Worm (Caenorhabditis elegans) whole organism, early embryonic: ENCODE measurements around the gene gpa-8.

Source experiments
- B0310.2 ChIP-seq: sonication (generic microtip); optimal IDR thresholded peaks from 2 replicates; lab custom pipeline; 2016; ENCODE audit warnings: mild to moderate bottlenecking, missing genetic modification characterization, missing compliant biosample characterization
- F13C5.2 ChIP-seq: sonication (generic microtip); optimal IDR thresholded peaks from 2 replicates; lab custom pipeline; 2017; ENCODE audit warnings: mild to moderate bottlenecking, missing genetic modification characterization, inconsistent platforms, missing compliant biosample characterization
- aly-1 ChIP-seq: sonication (generic microtip); optimal IDR thresholded peaks from 2 replicates; lab custom pipeline; 2016; ENCODE audit warnings: missing genetic modification characterization, missing compliant biosample characterization
- ama-1 ChIP-seq: fragments of 150-350 bp; optimal IDR thresholded peaks from 2 replicates; lab custom pipeline; 2014
- ceh-13 ChIP-seq: fragments of 200-800 bp; sonication (Bioruptor generic); optimal IDR thresholded peaks from 2 replicates; lab custom pipeline; 2018; ENCODE audit warnings: mild to moderate bottlenecking, missing genetic modification characterization, missing compliant biosample characterization
- ceh-36 ChIP-seq: sonication (generic microtip); optimal IDR thresholded peaks from 2 replicates; lab custom pipeline; 2016; ENCODE audit warnings: missing genetic modification characterization, inconsistent platforms, missing compliant biosample characterization
- ets-7 ChIP-seq: sonication (generic microtip); optimal IDR thresholded peaks from 2 replicates; lab custom pipeline; 2016; ENCODE audit warnings: missing genotype, missing genetic modification characterization, missing compliant biosample characterization
- flt-1 ChIP-seq: fragments of 200-800 bp; sonication (Bioruptor generic); IDR thresholded peaks from 2 replicates; pipeline ENCODE4 v1.3.6; 2022; ENCODE audit warnings: missing genetic modification characterization, missing compliant biosample characterization
- hmbx-1 ChIP-seq: sonication (generic microtip); optimal IDR thresholded peaks from 2 replicates; lab custom pipeline; 2016; ENCODE audit warnings: mild to moderate bottlenecking, missing genetic modification characterization, missing compliant biosample characterization
- hmg-4 ChIP-seq: fragments of 200-800 bp; sonication (Bioruptor generic); optimal IDR thresholded peaks from 2 replicates; lab custom pipeline; 2018; ENCODE audit warnings: mild to moderate bottlenecking, missing genetic modification characterization, missing compliant biosample characterization
- hnd-1 ChIP-seq: sonication (generic microtip); optimal IDR thresholded peaks from 2 replicates; lab custom pipeline; 2016; ENCODE audit warnings: missing genetic modification characterization, missing compliant biosample characterization
- pes-1 ChIP-seq: fragments of 200-800 bp; sonication (Bioruptor generic); IDR thresholded peaks from 2 replicates; pipeline ENCODE4 v1.3.6; 2022; ENCODE audit warnings: missing genetic modification reagents, missing genetic modification characterization, missing compliant biosample characterization
- scrt-1 ChIP-seq: fragments of 200-800 bp; sonication (Bioruptor generic); IDR thresholded peaks from 2 replicates; pipeline ENCODE4 v1.3.6; 2022; ENCODE audit warnings: missing genetic modification characterization, missing compliant biosample characterization
- sea-1 ChIP-seq: fragments of 200-800 bp; sonication (Bioruptor generic); conservative IDR thresholded peaks from 2 replicates; pipeline ENCODE4 v1.3.6; 2022; ENCODE audit warnings: missing genetic modification characterization, missing compliant biosample characterization
- tbx-11 ChIP-seq: fragments of 200-800 bp; sonication (Bioruptor generic); IDR thresholded peaks from 2 replicates; pipeline ENCODE4 v1.3.6; 2022; ENCODE audit warnings: missing genetic modification characterization, missing compliant biosample characterization
- tbx-37 ChIP-seq: fragments of 200-800 bp; sonication (Bioruptor generic); conservative IDR thresholded peaks from 2 replicates; pipeline ENCODE4 v1.3.6; 2022; ENCODE audit warnings: missing genetic modification reagents, missing genetic modification characterization, missing compliant biosample characterization
- tra-4 ChIP-seq: sonication (generic microtip); optimal IDR thresholded peaks from 2 replicates; lab custom pipeline; 2017; ENCODE audit warnings: missing genetic modification characterization, missing compliant biosample characterization

Gene gpa-8

ce11 chrV:12609526-12609925, 30.8 kb downstream of the gpa-8 start, which contains the start of gene ZC116.1:
Gene ZC116.1 (plus strand): TSS chrV:12609826.
- TF ChIP-seq hnd-1 (no peak), ceh-36 (tag; lab: Kevin White, UChicago) (no peak), scrt-1 (GFP tag; lab: Robert Waterston, UW) (no peak), tra-4 (no peak), ets-7 (no peak), tbx-37 (GFP tag; lab: Robert Waterston, UW) (no peak), sea-1 (no peak), flt-1 (GFP tag; lab: Robert Waterston, UW) (no peak), tbx-11 (GFP tag; lab: Robert Waterston, UW) (no peak), pes-1 (no peak), ama-1 (lab: Kevin White, UChicago) (no peak), hmg-4 (GFP tag; lab: Kevin White, UChicago) (no peak), B0310.2 (tag; lab: Kevin White, UChicago) (no peak), ceh-13 (GFP tag; lab: Kevin White, UChicago) (no peak)

- TF ChIP-seq ceh-36 (tag; lab: Kevin White, UChicago) (no peak), tbx-11 (GFP tag; lab: Robert Waterston, UW) (no peak), tbx-37 (GFP tag; lab: Robert Waterston, UW) (no peak), scrt-1 (GFP tag; lab: Robert Waterston, UW) (no peak), sea-1 (no peak), aly-1 (tag; lab: Kevin White, UChicago) (no peak), ceh-13 (GFP tag; lab: Kevin White, UChicago) (no peak), tra-4 (no peak), pes-1 (no peak), hmbx-1 (tag; lab: Kevin White, UChicago) (no peak), ets-7 (no peak), hmg-4 (GFP tag; lab: Kevin White, UChicago) (no peak), F13C5.2 (tag; lab: Kevin White, UChicago) (no peak), hnd-1 (no peak), flt-1 (GFP tag; lab: Robert Waterston, UW) (no peak), ama-1 (lab: Kevin White, UChicago) (no peak), B0310.2 (tag; lab: Kevin White, UChicago) (no peak)
Observed at ce11 chrV:12608857-12609256, 31.4 kb downstream of the gpa-8 start, which contains the start of gene ZC116.5. Gene ZC116.5 (minus strand): TSS chrV:12608957.

ce11 chrV:12607113-12607512, 33.2 kb downstream of the gpa-8 start, which contains the start of gene erg-28:
Gene erg-28 (plus strand): TSS chrV:12607413.
- TF ChIP-seq ceh-36 (tag; lab: Kevin White, UChicago) (no peak), tbx-37 (GFP tag; lab: Robert Waterston, UW) (no peak), F13C5.2 (tag; lab: Kevin White, UChicago) (no peak), pes-1 (no peak), ceh-13 (GFP tag; lab: Kevin White, UChicago) (no peak), scrt-1 (GFP tag; lab: Robert Waterston, UW) (no peak), flt-1 (GFP tag; lab: Robert Waterston, UW) (no peak), hnd-1 (no peak), tbx-11 (GFP tag; lab: Robert Waterston, UW) (no peak), hmg-4 (GFP tag; lab: Kevin White, UChicago) (no peak), ets-7 (no peak), aly-1 (tag; lab: Kevin White, UChicago) (no peak), B0310.2 (tag; lab: Kevin White, UChicago) (no peak), tra-4 (no peak), ama-1 (lab: Kevin White, UChicago) (no peak), hmbx-1 (tag; lab: Kevin White, UChicago) (no peak), sea-1 (no peak)

ce11 chrV:12601835-12602234, 38.4 kb downstream of the gpa-8 start:
- TF ChIP-seq aly-1 (tag; lab: Kevin White, UChicago) (no peak), sea-1 (no peak)

- TF ChIP-seq flt-1 (GFP tag; lab: Robert Waterston, UW) (no peak), scrt-1 (GFP tag; lab: Robert Waterston, UW) (no peak), hmbx-1 (tag; lab: Kevin White, UChicago) (no peak), tbx-11 (GFP tag; lab: Robert Waterston, UW) (no peak), F13C5.2 (tag; lab: Kevin White, UChicago) (no peak), sea-1 (no peak), hmg-4 (GFP tag; lab: Kevin White, UChicago) (no peak), tbx-37 (GFP tag; lab: Robert Waterston, UW) (no peak), ceh-13 (GFP tag; lab: Kevin White, UChicago) (no peak), pes-1 (no peak), B0310.2 (tag; lab: Kevin White, UChicago) (no peak), tra-4 (no peak), ama-1 (lab: Kevin White, UChicago) (no peak), ceh-36 (tag; lab: Kevin White, UChicago) (no peak), hnd-1 (no peak), ets-7 (no peak)
Observed at ce11 chrV:12599510-12600242, 40.6 kb downstream of the gpa-8 start, which contains the start of gene C14C10.5. Gene C14C10.5 (plus strand): TSS chrV:12600192.

ce11 chrV:12599110-12599509, 41.2 kb downstream of the gpa-8 start, which contains the start of the genes C14C10.10 and ril-2:
Gene C14C10.10 (minus strand): TSS chrV:12599128.
Gene ril-2 (minus strand): TSS chrV:12599157.
- TF ChIP-seq scrt-1 (GFP tag; lab: Robert Waterston, UW): no peak
- TF ChIP-seq ceh-13 (GFP tag; lab: Kevin White, UChicago): no peak
- no peak for TF ChIP-seq ama-1 (lab: Kevin White, UChicago)
- no peak for TF ChIP-seq sea-1
- no peak for TF ChIP-seq tbx-37 (GFP tag; lab: Robert Waterston, UW)
- TF ChIP-seq hmg-4 (GFP tag; lab: Kevin White, UChicago): no peak
- no peak for TF ChIP-seq aly-1 (tag; lab: Kevin White, UChicago)
- no peak for TF ChIP-seq flt-1 (GFP tag; lab: Robert Waterston, UW)
- TF ChIP-seq ets-7: no peak

- TF ChIP-seq ets-7 (peak; percentile 19), aly-1 (tag; lab: Kevin White, UChicago) (peak; percentile 80), tbx-11 (GFP tag; lab: Robert Waterston, UW) (no peak), F13C5.2 (tag; lab: Kevin White, UChicago) (peak; percentile 85), sea-1 (peak; percentile 77), ama-1 (lab: Kevin White, UChicago) (no peak), ceh-13 (GFP tag; lab: Kevin White, UChicago) (peak; percentile 62), hnd-1 (peak; percentile 30), scrt-1 (GFP tag; lab: Robert Waterston, UW) (peak; percentile 71), flt-1 (GFP tag; lab: Robert Waterston, UW) (peak; percentile 76), pes-1 (no peak; the same call in 1 of the 2 replicates), hmbx-1 (tag; lab: Kevin White, UChicago) (peak; percentile 43), ceh-36 (tag; lab: Kevin White, UChicago) (peak; percentile 45), hmg-4 (GFP tag; lab: Kevin White, UChicago) (peak; percentile 90), B0310.2 (tag; lab: Kevin White, UChicago) (peak; percentile 42), tra-4 (peak; percentile 65), tbx-37 (GFP tag; lab: Robert Waterston, UW) (peak; percentile 47)
Observed at ce11 chrV:12596795-12597194, 43.5 kb downstream of the gpa-8 start.
